Fruit fly (Drosophila melanogaster) whole organism, wandering third instar larva: ENCODE results near the gene rump.

Experiments
- Abd-B ChIP-seq: fragments of >200 bp; optimal IDR thresholded peaks from 2 replicates; lab custom pipeline; 2017; ENCODE audit warnings: missing biosample characterization, missing genetic modification characterization
- CG32264 ChIP-seq: fragments of 200-800 bp; sonication (Bioruptor generic); optimal IDR thresholded peaks from 2 replicates; lab custom pipeline; 2016; ENCODE audit warnings: missing biosample characterization, missing genetic modification characterization
- CG9705 ChIP-seq: fragments of 200-800 bp; sonication (Bioruptor generic); optimal IDR thresholded peaks from 2 replicates; lab custom pipeline; 2018; ENCODE audit warnings: missing biosample characterization, mild to moderate bottlenecking, missing genetic modification characterization
- CrebA ChIP-seq: fragments of 200-800 bp; sonication (Bioruptor generic); optimal IDR thresholded peaks from 2 replicates; lab custom pipeline; 2016; ENCODE audit warnings: missing biosample characterization, mild to moderate bottlenecking, missing genetic modification characterization, borderline replicate concordance
- Dfd ChIP-seq: fragments of >200 bp; optimal IDR thresholded peaks from 2 replicates; lab custom pipeline; 2017; ENCODE audit warnings: missing biosample characterization, missing genetic modification characterization
- Dif ChIP-seq: fragments of 200-275, 200-300 bp; sonication (Bioruptor generic); optimal IDR thresholded peaks from 2 replicates; lab custom pipeline; 2018; ENCODE audit warnings: missing biosample characterization, missing genetic modification characterization; ENCODE audit not compliant: partially characterized antibody
- HLH106 ChIP-seq: fragments of 200-800 bp; optimal IDR thresholded peaks from 3 replicates; lab custom pipeline; 2019; ENCODE audit warnings: missing biosample characterization, mild to moderate bottlenecking, missing genetic modification characterization, moderate library complexity
- Hnf4 ChIP-seq: fragments of 200-800 bp; sonication (Bioruptor generic); optimal IDR thresholded peaks from 2 replicates; lab custom pipeline; 2016; ENCODE audit warnings: missing biosample characterization, mild to moderate bottlenecking, missing genetic modification characterization
- Hr78 ChIP-seq: fragments of >200 bp; optimal IDR thresholded peaks from 2 replicates; lab custom pipeline; 2017; ENCODE audit warnings: missing biosample characterization, missing genetic modification characterization
- Hr83 ChIP-seq: fragments of 200-300 bp; sonication (Bioruptor generic); optimal IDR thresholded peaks from 2 replicates; lab custom pipeline; 2016; ENCODE audit warnings: missing biosample characterization, mild to moderate bottlenecking, missing genetic modification characterization, moderate library complexity; ENCODE audit not compliant: poor library complexity, severe bottlenecking
- Jra ChIP-seq: sonication (Bioruptor generic); optimal IDR thresholded peaks from 2 replicates; lab custom pipeline; 2016; ENCODE audit warnings: missing biosample characterization, missing genetic modification characterization
- Myc ChIP-seq: fragments of >200 bp; optimal IDR thresholded peaks from 2 replicates; lab custom pipeline; 2017
- N ChIP-seq: fragments of >200 bp; optimal IDR thresholded peaks from 2 replicates; lab custom pipeline; 2018; ENCODE audit warnings: missing biosample characterization, missing external identifiers, missing genetic modification characterization
- OdsH ChIP-seq: fragments of 200-800 bp; sonication (Bioruptor generic); optimal IDR thresholded peaks from 2 replicates; lab custom pipeline; 2016; ENCODE audit warnings: missing biosample characterization, mild to moderate bottlenecking, missing genetic modification characterization
- Rel ChIP-seq, 2 experiments: fragments of 200-800 bp; sonication (Bioruptor generic) in 1 of 2; optimal IDR thresholded peaks; 2 replicates in 1 of 2; 3 replicates in 1 of 2; lab custom pipeline; 2016 to 2019; ENCODE audit warnings: mild to moderate bottlenecking in 2 of 2, missing biosample characterization in 2 of 2, missing genetic modification characterization in 2 of 2, moderate library complexity in 1 of 2
- Sp1 ChIP-seq: fragments of 200-800 bp; sonication (Bioruptor generic); optimal IDR thresholded peaks from 3 replicates; lab custom pipeline; 2019; ENCODE audit warnings: missing biosample characterization, mild to moderate bottlenecking, missing genetic modification characterization, moderate library complexity
- Vsx2 ChIP-seq: fragments of 200-300, 225-300 bp; sonication (Bioruptor generic); optimal IDR thresholded peaks from 2 replicates; lab custom pipeline; 2018; ENCODE audit warnings: missing biosample characterization, missing genetic modification characterization; ENCODE audit not compliant: partially characterized antibody
- br ChIP-seq: fragments of 200-800 bp; sonication (Bioruptor generic); optimal IDR thresholded peaks from 2 replicates; lab custom pipeline; 2016; ENCODE audit warnings: missing biosample characterization, missing genetic modification characterization
- brk ChIP-seq: fragments of 200-800 bp; sonication (Bioruptor generic); optimal IDR thresholded peaks from 2 replicates; lab custom pipeline; 2016; ENCODE audit warnings: missing biosample characterization, mild to moderate bottlenecking, missing genetic modification characterization
- dl ChIP-seq, 2 experiments: fragments of 175-275, 200-275 bp in 1 of 2; fragments of 200-275 bp in 1 of 2; sonication (Bioruptor generic); optimal IDR thresholded peaks; lab custom pipeline; 2018; ENCODE audit warnings: mild to moderate bottlenecking in 2 of 2, missing biosample characterization in 2 of 2, missing genetic modification characterization in 2 of 2, moderate library complexity in 2 of 2; ENCODE audit not compliant: partially characterized antibody in 2 of 2, insufficient read depth in 1 of 2
- dmrt93B ChIP-seq: fragments of 200-800 bp; sonication (Bioruptor generic); optimal IDR thresholded peaks from 2 replicates; lab custom pipeline; 2018; ENCODE audit warnings: missing biosample characterization, mild to moderate bottlenecking, missing genetic modification characterization
- ey ChIP-seq: fragments of 200-800 bp; sonication (Bioruptor generic); optimal IDR thresholded peaks from 2 replicates; lab custom pipeline; 2016; ENCODE audit warnings: missing biosample characterization, missing genetic modification characterization
- foxo ChIP-seq, 2 experiments: fragments of 200-800 bp; sonication (Bioruptor generic); optimal IDR thresholded peaks; 2 replicates in 1 of 2; 3 replicates in 1 of 2; lab custom pipeline; 2016 to 2017; ENCODE audit warnings: missing biosample characterization in 2 of 2, missing genetic modification characterization in 2 of 2
- fru ChIP-seq: fragments of 200-800 bp; sonication (Bioruptor generic); optimal IDR thresholded peaks from 3 replicates; lab custom pipeline; 2016; ENCODE audit warnings: missing biosample characterization, mild to moderate bottlenecking, missing genetic modification characterization
- h ChIP-seq: fragments of 200-800 bp; sonication (Bioruptor generic); optimal IDR thresholded peaks from 3 replicates; lab custom pipeline; 2016; ENCODE audit warnings: missing biosample characterization, mild to moderate bottlenecking, missing genetic modification characterization
- jim ChIP-seq: fragments of 175-275, 200-325 bp; sonication (Bioruptor generic); optimal IDR thresholded peaks from 2 replicates; lab custom pipeline; 2016; ENCODE audit warnings: missing biosample characterization, mild to moderate bottlenecking, missing genetic modification characterization
- lola ChIP-seq: fragments of >200 bp; optimal IDR thresholded peaks from 2 replicates; lab custom pipeline; 2017; ENCODE audit warnings: missing biosample characterization, missing genetic modification characterization
- pan ChIP-seq: fragments of >200 bp; optimal IDR thresholded peaks from 2 replicates; lab custom pipeline; 2017
- psq ChIP-seq: fragments of 200-800 bp; sonication (Bioruptor generic); optimal IDR thresholded peaks from 3 replicates; lab custom pipeline; 2017; ENCODE audit warnings: missing biosample characterization, mild to moderate bottlenecking, missing genetic modification characterization, moderate library complexity
- rgr ChIP-seq: fragments of 200-800 bp; sonication (Bioruptor generic); optimal IDR thresholded peaks from 3 replicates; lab custom pipeline; 2016; ENCODE audit warnings: missing biosample characterization, mild to moderate bottlenecking, missing genetic modification characterization
- sage ChIP-seq: fragments of 200-800 bp; sonication (Bioruptor generic); optimal IDR thresholded peaks from 2 replicates; lab custom pipeline; 2016; ENCODE audit warnings: missing biosample characterization, mild to moderate bottlenecking, missing genetic modification characterization
- sv ChIP-seq: fragments of 200-800 bp; sonication (Bioruptor generic); optimal IDR thresholded peaks from 3 replicates; lab custom pipeline; 2016; ENCODE audit warnings: missing biosample characterization, missing genetic modification characterization
- tai ChIP-seq: sonication (Bioruptor generic); optimal IDR thresholded peaks from 2 replicates; lab custom pipeline; 2016; ENCODE audit warnings: missing biosample characterization, missing genetic modification characterization
- usp ChIP-seq: fragments of >200 bp; optimal IDR thresholded peaks from 2 replicates; lab custom pipeline; 2017; ENCODE audit warnings: missing biosample characterization, missing genetic modification characterization
- woc ChIP-seq: sonication (Bioruptor generic); optimal IDR thresholded peaks from 2 replicates; lab custom pipeline; 2016; ENCODE audit warnings: missing biosample characterization, mild to moderate bottlenecking, missing genetic modification characterization

rump gene

DNA sequence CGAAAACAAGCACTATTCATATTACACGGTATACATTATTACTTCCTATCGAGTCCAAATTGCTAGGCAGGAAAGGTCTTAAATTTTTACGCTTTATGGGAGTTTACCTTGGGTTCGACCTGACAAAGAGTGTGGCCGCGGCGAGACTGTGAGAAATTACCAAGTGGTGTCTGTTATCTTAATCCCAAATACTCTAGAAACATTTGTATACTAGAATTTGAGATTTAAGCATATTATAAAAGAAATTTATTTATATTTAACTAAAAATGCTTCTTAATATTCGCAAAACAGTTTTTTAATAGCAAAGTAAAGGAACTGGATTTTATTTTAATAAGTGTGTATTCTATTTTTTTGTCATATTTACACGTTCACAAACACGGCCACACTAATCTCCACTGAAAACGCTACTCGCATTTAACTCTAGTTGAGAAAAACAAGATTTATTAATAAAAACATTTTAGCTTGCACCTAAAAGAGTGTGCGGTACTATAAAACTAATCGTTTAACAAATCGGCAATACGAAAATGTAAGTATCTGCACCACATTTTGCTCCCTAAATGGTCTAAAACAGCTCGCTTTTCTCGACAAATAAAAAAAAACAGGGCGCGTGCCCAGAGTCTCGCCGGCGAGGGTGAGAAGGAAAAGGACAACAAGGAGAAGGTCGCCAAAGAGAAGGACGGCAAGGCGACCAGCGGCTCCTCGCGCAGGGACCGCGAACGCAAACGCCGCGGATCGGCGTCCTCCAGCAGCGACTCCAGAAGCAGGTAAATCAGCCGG lies 41.7 kb upstream of the rump start, which contains the start of the genes mura and RnpS1:
TSS of gene mura (minus strand) at position 148 of the 777 bp plus-strand sequence.
TSS of gene RnpS1 (plus strand) at position 376 of the 777 bp plus-strand sequence.
- TF ChIP-seq Jra (GFP tag; lab: Kevin White, UChicago): no peak
- TF ChIP-seq Rel (GFP tag; optimal IDR thresholded peaks at IDR 0.05; lab: Kevin White, UChicago): no peak
- TF ChIP-seq Rel (tag; optimal IDR thresholded peaks at IDR 0.05; lab: Kevin White, UChicago): peak; percentile 58
- TF ChIP-seq dmrt93B: no peak
- no peak for TF ChIP-seq OdsH (GFP tag; lab: Kevin White, UChicago)
- TF ChIP-seq Hnf4: no peak
- TF ChIP-seq tai (GFP tag; lab: Kevin White, UChicago): no peak
- no peak for TF ChIP-seq pan
- no peak for TF ChIP-seq rgr

DNA sequence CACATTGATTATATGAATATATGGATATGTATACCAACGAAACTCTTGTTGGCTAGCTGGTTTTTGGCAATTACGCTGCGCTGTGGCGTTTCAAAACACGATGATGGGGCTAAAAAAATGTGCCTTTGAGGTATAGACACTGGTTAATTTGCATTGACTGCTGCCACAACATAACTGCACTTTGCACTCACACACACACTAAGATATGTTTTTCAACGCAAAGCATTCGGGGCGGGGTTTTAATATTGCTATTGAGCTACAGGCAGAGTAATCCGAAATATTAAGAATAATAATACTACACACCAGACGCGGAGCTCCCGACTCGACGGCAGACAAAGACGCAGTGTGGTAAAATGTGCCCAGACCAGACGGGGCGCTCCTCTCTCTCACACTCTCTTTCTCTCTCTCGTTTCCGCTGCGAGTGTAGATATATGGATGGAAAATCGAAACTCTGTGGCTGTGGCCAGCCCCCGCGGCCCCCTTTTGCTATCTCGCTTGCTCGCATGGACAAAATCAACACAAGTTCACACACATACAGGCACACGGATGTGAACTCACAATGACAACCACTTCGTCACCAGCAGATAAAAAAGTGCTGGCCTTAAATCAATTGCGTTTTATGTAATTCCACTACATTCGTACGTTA lies 41.0 kb upstream of the rump start:
- TF ChIP-seq brk (GFP tag; lab: Kevin White, UChicago) (no peak), Hr83 (peak; percentile 94), woc (GFP tag; lab: Kevin White, UChicago) (peak; percentile 24), rgr (peak; percentile 68), CG9705 (GFP tag; lab: Kevin White, UChicago) (no peak), foxo (GFP tag; optimal IDR thresholded peaks at IDR 0.05; lab: Kevin White, UChicago) (peak in 1 of 2 experiments; percentile 58), jim (peak; percentile 20), br (peak; percentile 66), fru (GFP tag; lab: Kevin White, UChicago) (peak; percentile 57), h (GFP tag; lab: Kevin White, UChicago) (peak; percentile 80), Myc (lab: Kevin White, UChicago) (no peak), CrebA (GFP tag; lab: Kevin White, UChicago) (no peak), Abd-B (no peak), lola (GFP tag; lab: Kevin White, UChicago) (no peak), CG32264 (no peak), OdsH (GFP tag; lab: Kevin White, UChicago) (peak; percentile 58), Sp1 (GFP tag; lab: Kevin White, UChicago) (peak; percentile 56), ey (GFP tag; lab: Kevin White, UChicago) (peak; percentile 5), Vsx2 (no peak), HLH106 (tag; lab: Kevin White, UChicago) (peak; percentile 39), psq (GFP tag; lab: Kevin White, UChicago) (peak; percentile 42), Rel (GFP tag; optimal IDR thresholded peaks at IDR 0.05; lab: Kevin White, UChicago) (no peak), Rel (tag; optimal IDR thresholded peaks at IDR 0.05; lab: Kevin White, UChicago) (peak; percentile 73), Hr78 (GFP tag; lab: Kevin White, UChicago) (no peak), pan (no peak), usp (no peak), dl (GFP tag; optimal IDR thresholded peaks at IDR 0.05; lab: Kevin White, UChicago; ENCODE audit: insufficient read depth in 1 of 2, partially characterized antibody in 2 of 2) (peak; percentile 96), Dfd (no peak), N (GFP tag; lab: Kevin White, UChicago) (peak; percentile 49), Jra (GFP tag; lab: Kevin White, UChicago) (peak; percentile 59), Hnf4 (peak; percentile 36), Dif (GFP tag; lab: Kevin White, UChicago) (peak; percentile 96)

- TF ChIP-seq br: peak; percentile 26
- no peak for TF ChIP-seq lola (GFP tag; lab: Kevin White, UChicago)
- peak; percentile 24 for TF ChIP-seq brk (GFP tag; lab: Kevin White, UChicago)
- TF ChIP-seq psq (GFP tag; lab: Kevin White, UChicago): no peak
- peak; percentile 23 for TF ChIP-seq OdsH (GFP tag; lab: Kevin White, UChicago)
- TF ChIP-seq Dif (GFP tag; lab: Kevin White, UChicago): peak; percentile 100
- TF ChIP-seq tai (GFP tag; lab: Kevin White, UChicago): no peak
- TF ChIP-seq CG9705 (GFP tag; lab: Kevin White, UChicago): no peak
- TF ChIP-seq sv (GFP tag; lab: Kevin White, UChicago): no peak
- peak; percentile 31 for TF ChIP-seq Jra (GFP tag; lab: Kevin White, UChicago)
- no peak for TF ChIP-seq jim
- TF ChIP-seq dmrt93B: no peak
- TF ChIP-seq ey (GFP tag; lab: Kevin White, UChicago): no peak
- TF ChIP-seq pan: no peak
- TF ChIP-seq Hnf4: peak; percentile 70
- peak; percentile 30 for TF ChIP-seq h (GFP tag; lab: Kevin White, UChicago)
- TF ChIP-seq rgr: peak; percentile 10
- TF ChIP-seq CG32264: peak; percentile 16
- peak; percentile 98 for TF ChIP-seq Vsx2
- TF ChIP-seq usp: no peak
- peak; percentile 64 for TF ChIP-seq Rel (GFP tag; optimal IDR thresholded peaks at IDR 0.05; lab: Kevin White, UChicago)
- TF ChIP-seq Rel (tag; optimal IDR thresholded peaks at IDR 0.05; lab: Kevin White, UChicago): no peak
- TF ChIP-seq dl (GFP tag; optimal IDR thresholded peaks at IDR 0.05; lab: Kevin White, UChicago; ENCODE audit: insufficient read depth in 1 of 2, partially characterized antibody in 2 of 2): peak; percentile 99
- peak; percentile 66 for TF ChIP-seq sage (GFP tag; lab: Kevin White, UChicago)
- no peak for TF ChIP-seq Myc (lab: Kevin White, UChicago)
- TF ChIP-seq Hr83: peak; percentile 91
- peak; percentile 56 for TF ChIP-seq N (GFP tag; lab: Kevin White, UChicago)
These were observed 40.3 kb upstream of the rump start for dm6 chr3R:9550265-9551012.
